Fruit fly (Drosophila melanogaster): ENCODE data around the gene CG9175.

CG9175 gene

DNA sequence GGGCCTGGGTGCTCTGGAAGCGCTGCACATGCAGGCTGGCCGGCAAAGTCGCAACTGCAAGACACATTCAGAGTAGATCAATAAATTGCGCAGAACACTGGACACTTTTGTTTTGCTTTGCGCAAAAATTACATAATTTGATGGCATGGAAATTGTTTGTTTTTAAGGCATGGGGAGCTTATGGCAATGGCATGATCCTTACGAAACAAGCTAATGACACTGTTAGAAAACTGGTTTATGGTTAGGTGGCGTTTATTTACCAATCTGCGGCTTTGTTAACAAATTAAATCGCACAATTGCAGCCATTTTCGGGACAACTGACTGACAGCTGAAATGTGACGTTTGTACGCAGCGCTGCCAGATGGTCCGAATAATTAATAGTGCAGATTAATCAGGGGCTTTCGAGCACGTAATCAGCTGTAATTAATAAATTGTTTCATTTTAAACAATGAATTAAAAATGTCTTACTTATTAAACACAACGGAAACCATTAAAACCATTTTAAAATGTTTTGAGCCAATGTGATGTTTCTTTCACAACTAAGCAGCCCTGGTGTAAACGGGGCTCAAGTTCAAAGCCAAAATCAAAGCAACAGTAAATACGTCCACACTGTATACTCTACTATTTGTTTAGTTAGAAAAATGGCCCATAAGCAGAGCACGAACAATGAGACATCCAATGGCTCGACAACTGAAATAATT, 36.2 kb downstream of the CG9175 start, which contains the start of the genes ND-51 and CG13994 (continued):
- TF ChIP-seq CG2712 (tag; optimal IDR thresholded peaks at IDR 0.05) (peak; percentile 89), Bteb2 (GFP tag; optimal IDR thresholded peaks at IDR 0.05) (peak; percentile 89), br (optimal IDR thresholded peaks at IDR 0.05) (no peak), ap (GFP tag; IDR thresholded peaks at IDR 0.05) (peak; percentile 47; the same call in 1 of the 2 replicates), CG10267 (tag; optimal IDR thresholded peaks at IDR 0.05) (peak; percentile 79), h (optimal IDR thresholded peaks at IDR 0.05) (no peak), Mad (GFP tag; optimal IDR thresholded peaks at IDR 0.05) (peak; percentile 93), Bdp1 (GFP tag; optimal IDR thresholded peaks at IDR 0.05) (peak; percentile 69), CG14710 (tag; optimal IDR thresholded peaks at IDR 0.05) (peak; percentile 91), Optix (GFP tag; IDR thresholded peaks at IDR 0.05) (peak; percentile 64; the same call in 2 of the 3 replicates), twi (tag; optimal IDR thresholded peaks at IDR 0.05) (peak; percentile 63), bsh (GFP tag; optimal IDR thresholded peaks at IDR 0.05) (peak; percentile 5 to 82), CG15479 (GFP tag; optimal IDR thresholded peaks at IDR 0.05) (peak; percentile 50), CG11247 (GFP tag; IDR thresholded peaks at IDR 0.05) (peak; percentile 66), CG16815 (GFP tag; optimal IDR thresholded peaks at IDR 0.05) (peak; percentile 54), CG10543 (GFP tag; optimal IDR thresholded peaks at IDR 0.05) (peak; percentile 88), Lim3 (GFP tag; IDR thresholded peaks at IDR 0.05) (no peak), C15 (GFP tag; IDR thresholded peaks at IDR 0.05) (peak; percentile 68; the same call in 1 of the 3 replicates), CG11695 (GFP tag; IDR thresholded peaks at IDR 0.05) (peak; percentile 67), bigmax (GFP tag; optimal IDR thresholded peaks at IDR 0.05) (no peak), CG8388 (GFP tag; optimal IDR thresholded peaks at IDR 0.05) (peak; percentile 80), crc (GFP tag; optimal IDR thresholded peaks at IDR 0.05) (peak; percentile 71), tap (tag; optimal IDR thresholded peaks at IDR 0.05) (no peak), CG17328 (GFP tag; IDR thresholded peaks at IDR 0.05) (peak; percentile 79), Dp (GFP tag; optimal IDR thresholded peaks at IDR 0.05) (peak; percentile 15), p53 (GFP tag; optimal IDR thresholded peaks at IDR 0.05) (peak; percentile 72), chm (GFP tag; IDR thresholded peaks at IDR 0.05) (peak; percentile 70; the same call in 1 of the 2 replicates), maf-S (GFP tag; optimal IDR thresholded peaks at IDR 0.05) (peak; percentile 83), eyg (GFP tag; optimal IDR thresholded peaks at IDR 0.05) (peak; percentile 76), CG3163 (GFP tag; optimal IDR thresholded peaks at IDR 0.05) (peak; percentile 68), sim (GFP tag; IDR thresholded peaks at IDR 0.05) (0 out of 2 replicates have a peak, but pooled peaks have one; percentile 16), amos (GFP tag; IDR thresholded peaks at IDR 0.05; ENCODE audit: partially characterized antibody) (no peak), MBD-R2 (GFP tag; IDR thresholded peaks at IDR 0.05) (peak; percentile 86), CG9932 (GFP tag; IDR thresholded peaks at IDR 0.05) (peak; percentile 89), wor (GFP tag; IDR thresholded peaks at IDR 0.05) (peak; percentile 29; the same call in 1 of the 2 replicates), fd64A (GFP tag; optimal IDR thresholded peaks at IDR 0.05) (no peak), CG8089 (GFP tag; optimal IDR thresholded peaks at IDR 0.05) (peak; percentile 73), H15 (GFP tag; IDR thresholded peaks at IDR 0.05) (peak; percentile 84; the same call in 2 of the 3 replicates), Awh (GFP tag; IDR thresholded peaks at IDR 0.05) (peak; percentile 69), cwo (GFP tag; optimal IDR thresholded peaks at IDR 0.05) (peak; percentile 70), bcd (GFP tag; optimal IDR thresholded peaks at IDR 0.05) (peak; percentile 86), HLH54F (GFP tag; optimal IDR thresholded peaks at IDR 0.05) (peak; percentile 84), chif (GFP tag; optimal IDR thresholded peaks at IDR 0.05) (peak; percentile 68 to 79), bab2 (GFP tag; optimal IDR thresholded peaks at IDR 0.05) (peak; percentile 91), CG17802 (tag; optimal IDR thresholded peaks at IDR 0.05) (peak; percentile 100), hkb (optimal IDR thresholded peaks at IDR 0.05) (no peak), hkb (GFP tag; IDR thresholded peaks at IDR 0.05) (peak; percentile 84), YL-1 (GFP tag; optimal IDR thresholded peaks at IDR 0.05) (peak; percentile 91), gsb-n (tag; optimal IDR thresholded peaks at IDR 0.05) (no peak), CG13424 (tag; optimal IDR thresholded peaks at IDR 0.05) (peak; percentile 82), CG13123 (GFP tag; optimal IDR thresholded peaks at IDR 0.05) (peak; percentile 69)
